Fruit fly (Drosophila melanogaster) whole organism, embryonic: ENCODE measurements around the gene Hsp70Ba.

Experiments used
- CG10321 ChIP-seq: fragments of 200-800 bp; sonication (Bioruptor generic); IDR thresholded peaks from 2 replicates; pipeline ENCODE4 v1.3.6; 2022; ENCODE audit warnings: missing biosample characterization, missing genetic modification characterization
- CG10979 ChIP-seq: fragments of 200-800 bp; sonication (Bioruptor generic); optimal IDR thresholded peaks from 2 replicates; lab custom pipeline; 2018; ENCODE audit warnings: missing biosample characterization, mild to moderate bottlenecking, missing genetic modification characterization, moderate library complexity
- CG11504 ChIP-seq: fragments of 200-800 bp; sonication (Bioruptor generic); optimal IDR thresholded peaks from 3 replicates; lab custom pipeline; 2019; ENCODE audit warnings: missing biosample characterization, mild to moderate bottlenecking, missing genetic modification characterization, moderate library complexity
- CG12071 ChIP-seq: fragments of 200-800 bp; sonication (Bioruptor generic); optimal IDR thresholded peaks from 3 replicates; lab custom pipeline; 2018; ENCODE audit warnings: missing biosample characterization, mild to moderate bottlenecking, missing genetic modification characterization
- CG13424 ChIP-seq: fragments of 200-800 bp; sonication (Bioruptor generic); optimal IDR thresholded peaks from 2 replicates; lab custom pipeline; 2019; ENCODE audit warnings: missing biosample characterization, mild to moderate bottlenecking, missing genetic modification characterization, moderate library complexity
- CG14667 ChIP-seq: fragments of 200-800 bp; sonication (Bioruptor generic); IDR thresholded peaks from 2 replicates; pipeline ENCODE4 v1.3.6; 2022; ENCODE audit warnings: missing biosample characterization, missing genetic modification characterization
- CG1602 ChIP-seq: fragments of 200-800 bp; sonication (Bioruptor generic); optimal IDR thresholded peaks from 3 replicates; lab custom pipeline; 2016; ENCODE audit warnings: missing biosample characterization, missing genetic modification characterization
- CG16863 ChIP-seq: fragments of 200-800 bp; sonication (Bioruptor generic); optimal IDR thresholded peaks from 3 replicates; lab custom pipeline; 2016; ENCODE audit warnings: missing biosample characterization, missing genetic modification characterization
- CG18262 ChIP-seq: fragments of 200-800 bp; optimal IDR thresholded peaks from 3 replicates; lab custom pipeline; 2019; ENCODE audit warnings: missing biosample characterization, mild to moderate bottlenecking, missing genetic modification characterization, moderate library complexity
- CG18599 ChIP-seq: fragments of 200-800 bp; sonication (Bioruptor generic); optimal IDR thresholded peaks from 3 replicates; lab custom pipeline; 2017; ENCODE audit warnings: missing biosample characterization, missing genetic modification characterization, mild to moderate bottlenecking, moderate library complexity, missing genetic modification reagents
- CG30403 ChIP-seq: fragments of 200-800 bp; sonication (Bioruptor generic); optimal IDR thresholded peaks from 3 replicates; lab custom pipeline; 2016; ENCODE audit warnings: missing biosample characterization, missing genetic modification characterization
- CG34224 ChIP-seq: fragments of 200-800 bp; sonication (Bioruptor generic); IDR thresholded peaks from 3 replicates; pipeline ENCODE4 v1.3.6; 2022; ENCODE audit warnings: missing biosample characterization, missing genetic modification characterization; ENCODE audit not compliant: partially characterized antibody
- CG5953 ChIP-seq: fragments of 200-800 bp; sonication (Bioruptor generic); IDR thresholded peaks from 2 replicates; pipeline ENCODE4 v1.3.6; 2022; ENCODE audit warnings: missing biosample characterization, missing genetic modification characterization
- CG6175 ChIP-seq: fragments of 200-800 bp; sonication (Bioruptor generic); IDR thresholded peaks from 3 replicates; pipeline ENCODE4 v1.3.6; 2022; ENCODE audit warnings: missing biosample characterization, missing genetic modification characterization
- CG8290 ChIP-seq, 3 experiments: fragments of 200-800 bp; sonication (Bioruptor generic); optimal IDR thresholded peaks; 2 replicates each; lab custom pipeline; 2016 to 2019; ENCODE audit warnings: missing biosample characterization in 3 of 3, missing genetic modification characterization in 3 of 3, mild to moderate bottlenecking in 2 of 3, moderate library complexity in 1 of 3
- CG9727 ChIP-seq: fragments of 200-800 bp; sonication (Bioruptor generic); optimal IDR thresholded peaks from 3 replicates; lab custom pipeline; 2017; ENCODE audit warnings: missing biosample characterization, mild to moderate bottlenecking, missing genetic modification characterization
- Chrac-16 ChIP-seq: fragments of 200-800 bp; sonication (Bioruptor generic); optimal IDR thresholded peaks from 3 replicates; lab custom pipeline; 2016; ENCODE audit warnings: missing biosample characterization, missing genetic modification characterization
- Dbx ChIP-seq: fragments of 200-800 bp; sonication (Bioruptor generic); IDR thresholded peaks from 3 replicates; pipeline ENCODE4 v1.3.6; 2022; ENCODE audit warnings: missing biosample characterization, missing genetic modification characterization
- Drgx ChIP-seq: fragments of 200-800 bp; sonication (Bioruptor generic); IDR thresholded peaks from 2 replicates; pipeline ENCODE4 v1.3.6; 2022; ENCODE audit warnings: missing biosample characterization, missing genetic modification characterization
- Hmr ChIP-seq: fragments of 200-800 bp; sonication (Bioruptor generic); optimal IDR thresholded peaks from 3 replicates; lab custom pipeline; 2017; ENCODE audit warnings: mild to moderate bottlenecking, missing biosample characterization, missing genetic modification reagents, missing genetic modification characterization
- Hr78 ChIP-seq, 2 experiments: fragments of 200-800 bp in 1 of 2; fragments of >200 bp in 1 of 2; sonication (Bioruptor generic) in 1 of 2; optimal IDR thresholded peaks; 2 replicates each; lab custom pipeline; 2017 to 2019; ENCODE audit warnings: missing biosample characterization in 2 of 2, missing genetic modification characterization in 2 of 2, mild to moderate bottlenecking in 1 of 2, moderate library complexity in 1 of 2
- Lhr ChIP-seq: fragments of 200-800 bp; sonication (Bioruptor generic); optimal IDR thresholded peaks from 3 replicates; lab custom pipeline; 2017; ENCODE audit warnings: mild to moderate bottlenecking, missing biosample characterization, missing genetic modification reagents, missing genetic modification characterization
- Max ChIP-seq: fragments of 200-800 bp; sonication (Bioruptor generic); optimal IDR thresholded peaks from 2 replicates; lab custom pipeline; 2016; ENCODE audit warnings: missing biosample characterization, mild to moderate bottlenecking, missing genetic modification characterization
- Mes4 ChIP-seq: fragments of 200-800 bp; sonication (Bioruptor generic); optimal IDR thresholded peaks from 2 replicates; lab custom pipeline; 2016; ENCODE audit warnings: missing biosample characterization, missing genetic modification characterization
- Sin3A ChIP-seq: fragments of >200 bp; optimal IDR thresholded peaks from 2 replicates; lab custom pipeline; 2018
- Vsx1 ChIP-seq: fragments of 200-800 bp; sonication (Bioruptor generic); optimal IDR thresholded peaks from 2 replicates; lab custom pipeline; 2017; ENCODE audit warnings: missing biosample characterization, mild to moderate bottlenecking, missing genetic modification characterization, missing genetic modification reagents
- aop ChIP-seq: fragments of 200-800 bp; sonication (Bioruptor generic); IDR thresholded peaks from 2 replicates; pipeline ENCODE4 v1.3.6; 2022; ENCODE audit warnings: missing biosample characterization, missing genetic modification characterization
- cg ChIP-seq: fragments of 200-800 bp; sonication (Bioruptor generic); optimal IDR thresholded peaks from 3 replicates; lab custom pipeline; 2019; ENCODE audit warnings: missing biosample characterization, mild to moderate bottlenecking, missing genetic modification characterization, moderate library complexity
- chinmo ChIP-seq: fragments of 200-800 bp; sonication (Bioruptor generic); IDR thresholded peaks from 4 replicates; pipeline ENCODE4 v1.3.6; 2022; ENCODE audit warnings: missing biosample characterization, missing genetic modification characterization; ENCODE audit not compliant: partially characterized antibody
- cwo ChIP-seq: fragments of 200-800 bp; sonication (Bioruptor generic); optimal IDR thresholded peaks from 3 replicates; lab custom pipeline; 2017; ENCODE audit warnings: missing biosample characterization, missing genetic modification characterization, mild to moderate bottlenecking, moderate library complexity, missing genetic modification reagents
- dati ChIP-seq: fragments of 200-800 bp; sonication (Bioruptor generic); IDR thresholded peaks from 2 replicates; pipeline ENCODE4 v1.3.6; 2022; ENCODE audit warnings: missing biosample characterization, missing genetic modification characterization
- exex ChIP-seq: fragments of 200-800 bp; sonication (Bioruptor generic); optimal IDR thresholded peaks from 4 replicates; lab custom pipeline; 2018; ENCODE audit warnings: missing biosample characterization, mild to moderate bottlenecking, missing genetic modification characterization, moderate library complexity
- fd102C ChIP-seq: fragments of 200-800 bp; sonication (Bioruptor generic); optimal IDR thresholded peaks from 2 replicates; lab custom pipeline; 2018; ENCODE audit warnings: missing biosample characterization, mild to moderate bottlenecking, missing genetic modification characterization, moderate library complexity
- grau ChIP-seq: fragments of 200-800 bp; optimal IDR thresholded peaks from 3 replicates; lab custom pipeline; 2019; ENCODE audit warnings: missing biosample characterization, mild to moderate bottlenecking, missing genetic modification characterization, moderate library complexity
- gsb-n ChIP-seq: fragments of 200-800 bp; sonication (Bioruptor generic); optimal IDR thresholded peaks from 3 replicates; lab custom pipeline; 2018; ENCODE audit warnings: missing biosample characterization, mild to moderate bottlenecking, missing genetic modification characterization
- ind ChIP-seq: fragments of 200-800 bp; sonication (Bioruptor generic); optimal IDR thresholded peaks from 3 replicates; lab custom pipeline; 2016; ENCODE audit warnings: missing biosample characterization, missing genetic modification characterization
- lab ChIP-seq: fragments of 200-800 bp; sonication (Bioruptor generic); optimal IDR thresholded peaks from 3 replicates; lab custom pipeline; 2017; ENCODE audit warnings: missing biosample characterization, missing genetic modification characterization, mild to moderate bottlenecking, moderate library complexity, missing genetic modification reagents
- lmd ChIP-seq: fragments of 200-800 bp; sonication (Bioruptor generic); IDR thresholded peaks from 2 replicates; pipeline ENCODE4 v1.3.6; 2022; ENCODE audit warnings: missing biosample characterization, missing genetic modification characterization
- pum ChIP-seq: fragments of 200-800 bp; sonication (Bioruptor generic); optimal IDR thresholded peaks from 2 replicates; lab custom pipeline; 2016; ENCODE audit warnings: missing biosample characterization, missing genetic modification characterization
- ranshi ChIP-seq: fragments of 200-800 bp; sonication (Bioruptor generic); IDR thresholded peaks from 2 replicates; pipeline ENCODE4 v1.3.6; 2022; ENCODE audit warnings: missing biosample characterization, missing genetic modification characterization
- rib ChIP-seq: fragments of 200-800 bp; sonication (Bioruptor generic); IDR thresholded peaks from 2 replicates; pipeline ENCODE4 v1.3.6; 2022; ENCODE audit warnings: missing biosample characterization, missing genetic modification characterization
- sc ChIP-seq, 3 experiments: fragments of >200 bp in 2 of 3; fragments of 200-800 bp in 1 of 3; sonication (Bioruptor generic) in 1 of 3; optimal IDR thresholded peaks; 2 replicates in 2 of 3; 3 replicates in 1 of 3; lab custom pipeline; 2017; ENCODE audit warnings: mild to moderate bottlenecking in 1 of 3, missing biosample characterization in 1 of 3, missing genetic modification characterization in 1 of 3, missing genetic modification reagents in 1 of 3
- sd ChIP-seq: fragments of 200-800 bp; sonication (Bioruptor generic); optimal IDR thresholded peaks from 3 replicates; lab custom pipeline; 2018; ENCODE audit warnings: missing biosample characterization, mild to moderate bottlenecking, missing genetic modification characterization, moderate library complexity
- shn ChIP-seq: fragments of 200-800 bp; sonication (Bioruptor generic); optimal IDR thresholded peaks from 3 replicates; lab custom pipeline; 2016; ENCODE audit warnings: missing biosample characterization, missing genetic modification characterization
- stwl ChIP-seq: fragments of 200-800 bp; sonication (Bioruptor generic); optimal IDR thresholded peaks from 3 replicates; lab custom pipeline; 2018; ENCODE audit warnings: missing biosample characterization, mild to moderate bottlenecking, missing genetic modification characterization, moderate library complexity
- tap ChIP-seq: fragments of 200-800 bp; optimal IDR thresholded peaks from 3 replicates; lab custom pipeline; 2019; ENCODE audit warnings: missing biosample characterization, mild to moderate bottlenecking, missing genetic modification characterization, moderate library complexity
- tx ChIP-seq: fragments of 200-800 bp; sonication (Bioruptor generic); optimal IDR thresholded peaks from 2 replicates; lab custom pipeline; 2016; ENCODE audit warnings: missing biosample characterization, missing genetic modification characterization

Hsp70Ba gene

dm6 chr3R:12442601-12443533 is 24.7 kb downstream of the Hsp70Ba start (continued):
- TF ChIP-seq sc (optimal IDR thresholded peaks at IDR 0.05; lab: Kevin White, UChicago) (no peak), sc (GFP tag; optimal IDR thresholded peaks at IDR 0.05; lab: Kevin White, UChicago) (no peak), fd102C (GFP tag; lab: Kevin White, UChicago) (no peak), lab (peak; percentile 47), shn (GFP tag; lab: Kevin White, UChicago) (no peak), CG8290 (GFP tag; optimal IDR thresholded peaks at IDR 0.05; lab: Kevin White, UChicago) (no peak), CG8290 (tag; optimal IDR thresholded peaks at IDR 0.05; lab: Kevin White, UChicago) (peak in 1 of 2 experiments; percentile 22), pum (GFP tag; lab: Kevin White, UChicago) (no peak), CG14667 (GFP tag; lab: Robert Waterston, UW) (no peak), lmd (peak; percentile 24; the same call in 1 of the 2 replicates), CG5953 (GFP tag; lab: Robert Waterston, UW) (no peak), Drgx (GFP tag; lab: Robert Waterston, UW) (peak; percentile 55), tx (GFP tag; lab: Kevin White, UChicago) (no peak), CG13424 (peak; percentile 53), chinmo (GFP tag; lab: Robert Waterston, UW) (no peak; the same call in 3 of the 4 replicates), Vsx1 (GFP tag; lab: Kevin White, UChicago) (no peak), ind (GFP tag; lab: Kevin White, UChicago) (peak; percentile 39), Lhr (GFP tag; lab: Kevin White, UChicago) (no peak), sd (peak; percentile 22), cwo (GFP tag; lab: Kevin White, UChicago) (peak; percentile 14), ranshi (GFP tag; lab: Robert Waterston, UW) (no peak), CG18262 (peak; percentile 21), CG12071 (GFP tag; lab: Kevin White, UChicago) (no peak), exex (tag; lab: Kevin White, UChicago) (no peak), dati (no peak), cg (GFP tag; lab: Kevin White, UChicago) (peak; percentile 9), Hr78 (GFP tag; optimal IDR thresholded peaks at IDR 0.05; lab: Kevin White, UChicago) (peak in 1 of 2 experiments; percentile 21), rib (GFP tag; lab: Robert Waterston, UW) (0 out of 2 replicates have a peak, but pooled peaks have one; percentile 42), Max (GFP tag; lab: Kevin White, UChicago) (peak; percentile 23), tap (tag; lab: Kevin White, UChicago) (peak; percentile 12), Hmr (GFP tag; lab: Kevin White, UChicago) (peak; percentile 49), Chrac-16 (GFP tag; lab: Kevin White, UChicago) (no peak), CG16863 (GFP tag; lab: Kevin White, UChicago) (no peak), aop (GFP tag; lab: Robert Waterston, UW) (no peak), CG11504 (tag; lab: Kevin White, UChicago) (peak; percentile 58), Mes4 (GFP tag; lab: Kevin White, UChicago) (no peak), CG9727 (peak; percentile 44), CG10979 (tag; lab: Kevin White, UChicago) (no peak), CG30403 (GFP tag; lab: Kevin White, UChicago) (peak; percentile 54), CG34224 (GFP tag; lab: Robert Waterston, UW) (0 out of 3 replicates have a peak, but pooled peaks have one; percentile 8), CG1602 (GFP tag; lab: Kevin White, UChicago) (no peak), Dbx (GFP tag; lab: Robert Waterston, UW) (peak; percentile 24; the same call in 1 of the 3 replicates), CG18599 (GFP tag; lab: Kevin White, UChicago) (peak; percentile 67), stwl (no peak), grau (tag; lab: Kevin White, UChicago) (peak; percentile 64), Sin3A (lab: Kevin White, UChicago) (no peak), gsb-n (tag; lab: Kevin White, UChicago) (no peak), CG6175 (GFP tag; lab: Robert Waterston, UW) (no peak), CG10321 (GFP tag; lab: Robert Waterston, UW) (peak; percentile 76)
